Worm (Caenorhabditis elegans): ENCODE measurements around the gene C05D11.5.
A peak's percentile ranks its signal among the peaks of the same experiment; 100 is the strongest.

The C05D11.5 gene

DNA sequence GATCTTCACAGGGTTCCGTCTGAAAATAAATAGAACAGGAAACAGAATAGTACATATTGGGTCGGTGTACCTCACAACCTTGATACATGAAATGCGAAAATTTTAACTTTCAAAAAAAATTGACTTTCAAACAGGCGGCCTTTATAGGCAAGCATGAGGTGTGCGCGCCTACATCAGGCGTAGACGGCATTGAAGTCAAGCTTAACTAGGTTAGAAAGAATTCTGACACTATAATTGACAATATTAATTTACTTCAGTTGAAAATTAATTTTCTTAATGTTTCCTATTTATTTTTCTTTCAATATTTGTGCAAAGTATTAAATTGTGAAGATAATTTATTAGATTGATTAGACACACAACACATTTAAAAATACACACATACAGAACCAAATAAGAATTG, at the start of gene C05D11.5:
Gene C05D11.5 (minus strand): TSS at position 101 of the 400 bp plus-strand sequence.
- TF ChIP-seq B0310.2 (tag; optimal IDR thresholded peaks at IDR 0.05) (no peak), hmg-4 (GFP tag; optimal IDR thresholded peaks at IDR 0.05) (no peak), ets-7 (tag; optimal IDR thresholded peaks at IDR 0.05) (no peak), tbx-11 (GFP tag; IDR thresholded peaks at IDR 0.05) (no peak), tbx-37 (GFP tag; conservative IDR thresholded peaks at IDR 0.05) (no peak)

DNA sequence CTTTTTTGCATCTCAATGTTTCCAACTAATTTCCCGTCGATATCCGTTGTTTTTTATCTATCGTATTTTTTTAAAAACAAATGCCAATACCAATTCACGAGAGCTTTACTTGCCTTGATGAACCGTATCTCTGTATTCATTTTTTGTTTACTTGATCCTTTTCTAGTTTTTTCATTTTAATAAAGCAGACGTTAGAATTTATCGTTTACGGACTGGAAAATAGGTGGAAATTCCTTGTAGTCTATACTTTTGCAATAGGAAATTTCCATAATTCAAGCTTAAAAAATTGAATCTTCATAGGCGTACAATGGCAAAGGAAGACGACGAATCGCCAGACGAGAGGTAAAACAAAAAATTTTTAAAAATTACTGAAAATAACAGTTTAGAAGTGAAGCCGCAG, 48.0 kb upstream of the C05D11.5 start, which contains the start of gene algn-1:
Gene algn-1 (plus strand): TSS at position 301 of the 400 bp plus-strand sequence.
- TF ChIP-seq hmbx-1 (tag; optimal IDR thresholded peaks at IDR 0.05) (no peak), sea-1 (GFP tag; conservative IDR thresholded peaks at IDR 0.05) (no peak), tra-4 (tag; optimal IDR thresholded peaks at IDR 0.05) (no peak), ceh-13 (GFP tag; optimal IDR thresholded peaks at IDR 0.05) (no peak), pes-1 (GFP tag; IDR thresholded peaks at IDR 0.05) (no peak), tbx-37 (GFP tag; conservative IDR thresholded peaks at IDR 0.05) (no peak), scrt-1 (GFP tag; IDR thresholded peaks at IDR 0.05) (no peak), hnd-1 (tag; optimal IDR thresholded peaks at IDR 0.05) (no peak), hmg-4 (GFP tag; optimal IDR thresholded peaks at IDR 0.05) (no peak), B0310.2 (tag; optimal IDR thresholded peaks at IDR 0.05) (no peak), flt-1 (GFP tag; IDR thresholded peaks at IDR 0.05) (no peak), ama-1 (optimal IDR thresholded peaks at IDR 0.05) (no peak), tbx-11 (GFP tag; IDR thresholded peaks at IDR 0.05) (no peak), ceh-36 (tag; optimal IDR thresholded peaks at IDR 0.05) (no peak), F13C5.2 (tag; optimal IDR thresholded peaks at IDR 0.05) (no peak)

DNA sequence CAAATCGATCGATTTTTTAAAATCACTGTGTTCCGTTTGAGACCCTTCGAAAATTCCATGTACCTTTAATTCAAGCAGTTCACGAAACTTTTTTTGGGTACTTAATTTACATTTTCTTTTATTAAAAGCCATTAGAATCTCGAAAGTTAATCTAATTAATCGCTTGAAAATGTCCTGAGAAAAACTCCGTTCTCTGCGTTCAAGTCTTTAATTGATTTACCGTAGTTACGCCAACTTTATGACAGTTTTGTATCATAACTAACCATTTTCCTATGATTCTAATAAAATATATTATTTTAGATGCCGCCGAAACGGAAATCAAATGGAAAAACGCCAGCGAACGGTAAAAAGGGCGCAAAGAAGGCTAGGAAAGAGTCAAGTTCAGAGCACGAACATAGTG, 42.4 kb upstream of the C05D11.5 start, which contains the start of gene jhdm-1:
Gene jhdm-1 (plus strand): TSS at position 301 of the 400 bp plus-strand sequence.
- TF ChIP-seq tbx-37 (GFP tag; conservative IDR thresholded peaks at IDR 0.05) (no peak), flt-1 (GFP tag; IDR thresholded peaks at IDR 0.05) (no peak), scrt-1 (GFP tag; IDR thresholded peaks at IDR 0.05) (no peak), aly-1 (tag; optimal IDR thresholded peaks at IDR 0.05) (no peak), hmbx-1 (tag; optimal IDR thresholded peaks at IDR 0.05) (no peak), sea-1 (GFP tag; conservative IDR thresholded peaks at IDR 0.05) (no peak), tbx-11 (GFP tag; IDR thresholded peaks at IDR 0.05) (no peak), F13C5.2 (tag; optimal IDR thresholded peaks at IDR 0.05) (no peak), pes-1 (GFP tag; IDR thresholded peaks at IDR 0.05) (no peak), ceh-36 (tag; optimal IDR thresholded peaks at IDR 0.05) (no peak), ama-1 (optimal IDR thresholded peaks at IDR 0.05) (no peak), hnd-1 (tag; optimal IDR thresholded peaks at IDR 0.05) (no peak), ets-7 (tag; optimal IDR thresholded peaks at IDR 0.05) (no peak), ceh-13 (GFP tag; optimal IDR thresholded peaks at IDR 0.05) (no peak), hmg-4 (GFP tag; optimal IDR thresholded peaks at IDR 0.05) (no peak)

DNA sequence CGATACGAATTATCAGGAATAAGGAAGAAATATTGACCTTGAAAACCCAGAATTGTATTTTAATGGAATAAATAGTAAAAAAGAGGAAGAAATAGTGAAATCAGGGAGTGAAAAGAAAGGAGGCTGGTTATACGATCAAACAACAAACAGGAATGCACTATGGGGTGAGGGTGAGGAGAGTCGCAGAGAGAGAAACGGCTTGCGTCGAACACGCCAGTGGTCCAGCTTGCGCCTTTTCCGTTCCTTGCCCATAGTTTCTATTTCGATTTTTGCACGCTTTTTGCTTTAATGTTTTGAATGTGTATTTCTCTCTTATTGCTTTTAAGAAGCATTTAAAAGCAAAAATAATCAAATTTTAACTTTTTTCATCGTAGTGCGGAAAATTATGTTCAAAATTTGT, 41.9 kb upstream of the C05D11.5 start:
- TF ChIP-seq F13C5.2 (tag; optimal IDR thresholded peaks at IDR 0.05) (peak; percentile 83), pes-1 (GFP tag; IDR thresholded peaks at IDR 0.05) (peak; percentile 70), tra-4 (tag; optimal IDR thresholded peaks at IDR 0.05) (no peak), ceh-36 (tag; optimal IDR thresholded peaks at IDR 0.05) (peak; percentile 37), ama-1 (optimal IDR thresholded peaks at IDR 0.05) (no peak), ceh-13 (GFP tag; optimal IDR thresholded peaks at IDR 0.05) (no peak), tbx-11 (GFP tag; IDR thresholded peaks at IDR 0.05) (peak; percentile 38; the same call in 1 of the 2 replicates), ets-7 (tag; optimal IDR thresholded peaks at IDR 0.05) (peak; percentile 65), B0310.2 (tag; optimal IDR thresholded peaks at IDR 0.05) (peak; percentile 39), sea-1 (GFP tag; conservative IDR thresholded peaks at IDR 0.05) (peak; percentile 64; the same call in 1 of the 2 replicates), aly-1 (tag; optimal IDR thresholded peaks at IDR 0.05) (no peak), hmbx-1 (tag; optimal IDR thresholded peaks at IDR 0.05) (no peak), scrt-1 (GFP tag; IDR thresholded peaks at IDR 0.05) (no peak), tbx-37 (GFP tag; conservative IDR thresholded peaks at IDR 0.05) (0 out of 2 replicates have a peak, but pooled peaks have one; percentile 46), flt-1 (GFP tag; IDR thresholded peaks at IDR 0.05) (0 out of 2 replicates have a peak, but pooled peaks have one; percentile 42), hnd-1 (tag; optimal IDR thresholded peaks at IDR 0.05) (peak; percentile 28), hmg-4 (GFP tag; optimal IDR thresholded peaks at IDR 0.05) (peak; percentile 62)

DNA sequence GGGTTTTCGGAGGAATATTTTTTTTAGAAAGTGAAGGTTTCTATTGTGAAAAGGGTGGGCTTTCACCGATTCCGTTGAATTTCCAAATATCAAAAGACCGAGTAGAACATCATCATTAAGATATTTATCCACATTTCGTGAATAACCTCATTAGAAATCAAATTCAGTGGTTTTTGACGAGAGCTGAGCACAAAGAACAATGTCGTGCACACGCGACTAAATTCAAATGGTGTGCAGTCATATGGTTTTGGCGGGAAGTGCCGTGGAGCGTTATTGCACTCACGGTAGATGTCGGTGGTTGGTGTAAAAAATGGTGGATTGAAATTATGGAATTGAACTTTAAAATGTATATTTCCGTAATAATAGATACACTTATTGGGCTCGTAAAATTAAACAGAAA, 40.9 kb upstream of the C05D11.5 start:
- TF ChIP-seq hmbx-1 (tag; optimal IDR thresholded peaks at IDR 0.05), result no peak
- TF ChIP-seq hmg-4 (GFP tag; optimal IDR thresholded peaks at IDR 0.05), result no peak
- no peak for TF ChIP-seq hnd-1 (tag; optimal IDR thresholded peaks at IDR 0.05)
- TF ChIP-seq ama-1 (optimal IDR thresholded peaks at IDR 0.05), result no peak
- no peak for TF ChIP-seq sea-1 (GFP tag; conservative IDR thresholded peaks at IDR 0.05)
- TF ChIP-seq F13C5.2 (tag; optimal IDR thresholded peaks at IDR 0.05), result no peak
- no peak for TF ChIP-seq ceh-36 (tag; optimal IDR thresholded peaks at IDR 0.05)
- no peak for TF ChIP-seq tbx-37 (GFP tag; conservative IDR thresholded peaks at IDR 0.05)
- TF ChIP-seq ceh-13 (GFP tag; optimal IDR thresholded peaks at IDR 0.05), result no peak
- no peak for TF ChIP-seq ets-7 (tag; optimal IDR thresholded peaks at IDR 0.05)
- no peak for TF ChIP-seq B0310.2 (tag; optimal IDR thresholded peaks at IDR 0.05)
- no peak for TF ChIP-seq tra-4 (tag; optimal IDR thresholded peaks at IDR 0.05)
- no peak for TF ChIP-seq scrt-1 (GFP tag; IDR thresholded peaks at IDR 0.05)

DNA sequence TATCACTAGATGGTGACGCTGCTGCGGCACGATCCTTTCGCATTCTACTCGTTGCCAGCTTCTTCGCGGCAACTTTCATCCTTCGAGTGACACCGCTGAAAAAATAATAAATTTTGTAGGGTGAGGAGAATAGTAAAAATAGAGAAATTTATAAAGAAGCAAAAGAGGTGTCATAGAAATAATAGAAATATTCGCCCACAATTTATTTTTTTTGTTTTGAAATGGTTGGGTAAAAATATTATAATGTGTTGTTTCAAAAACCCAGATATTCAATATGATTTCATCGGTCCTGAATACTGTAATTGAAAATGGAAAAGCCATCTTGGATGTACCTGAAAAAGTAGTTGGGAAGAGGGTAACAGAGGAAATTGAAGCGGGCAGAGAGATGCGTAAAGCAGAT, 40.5 kb upstream of the C05D11.5 start, which contains the start of gene set-1:
Gene set-1 (minus strand): TSS at position 101 of the 400 bp plus-strand sequence.
- TF ChIP-seq flt-1 (GFP tag; IDR thresholded peaks at IDR 0.05) (no peak), ceh-13 (GFP tag; optimal IDR thresholded peaks at IDR 0.05) (no peak), ceh-36 (tag; optimal IDR thresholded peaks at IDR 0.05) (no peak), pes-1 (GFP tag; IDR thresholded peaks at IDR 0.05) (no peak), hmg-4 (GFP tag; optimal IDR thresholded peaks at IDR 0.05) (no peak), tbx-11 (GFP tag; IDR thresholded peaks at IDR 0.05) (no peak), tra-4 (tag; optimal IDR thresholded peaks at IDR 0.05) (no peak), B0310.2 (tag; optimal IDR thresholded peaks at IDR 0.05) (no peak), F13C5.2 (tag; optimal IDR thresholded peaks at IDR 0.05) (no peak), hmbx-1 (tag; optimal IDR thresholded peaks at IDR 0.05) (no peak), ama-1 (optimal IDR thresholded peaks at IDR 0.05) (no peak), scrt-1 (GFP tag; IDR thresholded peaks at IDR 0.05) (no peak)

DNA sequence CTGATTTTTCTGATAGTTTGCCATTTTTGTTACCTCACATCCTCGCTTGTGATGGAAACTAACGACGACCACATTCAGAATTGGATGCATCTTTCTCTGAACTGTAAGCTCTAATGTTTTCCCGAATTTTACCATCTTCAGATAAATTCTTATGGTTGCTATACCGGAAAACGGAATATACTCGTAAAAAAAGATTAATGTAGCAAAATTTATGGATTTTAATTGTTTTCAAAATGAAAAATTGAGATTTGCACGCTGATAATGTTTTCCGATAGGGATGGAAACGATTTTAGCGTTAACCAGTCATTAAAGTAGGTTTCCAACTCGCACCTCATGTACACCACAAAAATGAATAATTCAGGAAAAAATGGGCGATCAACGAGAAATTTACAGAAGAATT, 38.8 kb upstream of the C05D11.5 start, which contains the start of gene T26A5.6:
Gene T26A5.6 (minus strand): TSS at position 101 of the 400 bp plus-strand sequence.
- TF ChIP-seq ceh-36 (tag; optimal IDR thresholded peaks at IDR 0.05), result no peak
- no peak for TF ChIP-seq pes-1 (GFP tag; IDR thresholded peaks at IDR 0.05)
- TF ChIP-seq ceh-13 (GFP tag; optimal IDR thresholded peaks at IDR 0.05), result no peak
- TF ChIP-seq sea-1 (GFP tag; conservative IDR thresholded peaks at IDR 0.05), result no peak
- no peak for TF ChIP-seq tra-4 (tag; optimal IDR thresholded peaks at IDR 0.05)
- TF ChIP-seq hmbx-1 (tag; optimal IDR thresholded peaks at IDR 0.05), result no peak
- TF ChIP-seq F13C5.2 (tag; optimal IDR thresholded peaks at IDR 0.05), result no peak
- no peak for TF ChIP-seq B0310.2 (tag; optimal IDR thresholded peaks at IDR 0.05)
- no peak for TF ChIP-seq flt-1 (GFP tag; IDR thresholded peaks at IDR 0.05)
